Worm (Caenorhabditis elegans) whole organism, L1 larva: ENCODE data around the gene ugt-64.

ENCODE experiments used
- F16B12.6 ChIP-seq: fragments of 150-350 bp; optimal IDR thresholded peaks from 2 replicates; lab custom pipeline; 2014; ENCODE audit warnings: missing biosample characterization, missing genetic modification characterization
- aha-1 ChIP-seq: fragments of 150-350 bp; optimal IDR thresholded peaks from 2 replicates; lab custom pipeline; 2014; ENCODE audit warnings: missing biosample characterization, missing genetic modification characterization
- aly-2 ChIP-seq: fragments of 150-350 bp; optimal IDR thresholded peaks from 2 replicates; lab custom pipeline; 2014; ENCODE audit warnings: missing biosample characterization, missing genetic modification characterization
- ceh-82 ChIP-seq, 3 experiments: fragments of 150-350 bp in 1 of 3; sonication (generic microtip) in 2 of 3; optimal IDR thresholded peaks; 2 replicates each; lab custom pipeline; 2014 to 2017; ENCODE audit warnings: missing biosample characterization in 3 of 3, missing genetic modification characterization in 3 of 3
- ces-1 ChIP-seq: fragments of 150-350 bp; optimal IDR thresholded peaks from 2 replicates; lab custom pipeline; 2014; ENCODE audit warnings: missing biosample characterization, missing genetic modification reagents, missing genetic modification characterization
- dsc-1 ChIP-seq: sonication (generic microtip); optimal IDR thresholded peaks from 2 replicates; lab custom pipeline; 2016; ENCODE audit warnings: mild to moderate bottlenecking, missing genetic modification characterization, missing compliant biosample characterization
- efl-1 ChIP-seq, 4 experiments: fragments of 150-350 bp; optimal IDR thresholded peaks in 3 of 4; peaks in 1 of 4; 1 replicate in 1 of 4; 2 replicates in 3 of 4; lab custom pipeline; 2014; ENCODE audit warnings: missing biosample characterization in 2 of 4, missing genetic modification characterization in 2 of 4, missing genetic modification reagents in 2 of 4
- efl-3 ChIP-seq: fragments of 200-800 bp; sonication (Bioruptor generic); optimal IDR thresholded peaks from 2 replicates; lab custom pipeline; 2018; ENCODE audit warnings: mild to moderate bottlenecking, missing genetic modification characterization, missing compliant biosample characterization
- egl-13 ChIP-seq: sonication (generic microtip); optimal IDR thresholded peaks from 2 replicates; lab custom pipeline; 2016; ENCODE audit warnings: missing genotype, missing genetic modification reagents, missing genetic modification characterization, missing compliant biosample characterization
- ets-5 ChIP-seq: fragments of 200-800 bp; sonication (Bioruptor generic); IDR thresholded peaks from 2 replicates; pipeline ENCODE4 v1.3.6; 2022; ENCODE audit warnings: missing genetic modification characterization, missing compliant biosample characterization
- fos-1 ChIP-seq: fragments of 150-350 bp; optimal IDR thresholded peaks from 2 replicates; lab custom pipeline; 2014; ENCODE audit warnings: missing biosample characterization, missing genetic modification characterization
- hlh-17 ChIP-seq: fragments of 200-800 bp; sonication (Bioruptor generic); optimal IDR thresholded peaks from 2 replicates; lab custom pipeline; 2018; ENCODE audit warnings: missing genetic modification characterization, mild to moderate bottlenecking, missing compliant biosample characterization, moderate library complexity, borderline replicate concordance
- hlh-4 ChIP-seq: sonication (generic microtip); optimal IDR thresholded peaks from 2 replicates; lab custom pipeline; 2016; ENCODE audit warnings: mild to moderate bottlenecking, missing genetic modification characterization, missing compliant biosample characterization
- irx-1 ChIP-seq: sonication (generic microtip); optimal IDR thresholded peaks from 2 replicates; lab custom pipeline; 2016; ENCODE audit warnings: missing genetic modification characterization, missing compliant biosample characterization
- isw-1 ChIP-seq: fragments of 200-800 bp; sonication (Bioruptor generic); IDR thresholded peaks from 2 replicates; pipeline ENCODE4 v1.3.6; 2022; ENCODE audit warnings: missing genetic modification characterization, missing compliant biosample characterization
- lin-14 ChIP-seq: fragments of 200-800 bp; sonication (Bioruptor generic); optimal IDR thresholded peaks from 2 replicates; lab custom pipeline; 2018; ENCODE audit warnings: mild to moderate bottlenecking, missing genetic modification characterization, moderate library complexity, missing compliant biosample characterization
- lin-35 ChIP-seq, 2 experiments: fragments of 150-350 bp; optimal IDR thresholded peaks; 2 replicates each; lab custom pipeline; 2014; ENCODE audit warnings: missing biosample characterization in 2 of 2, missing genetic modification characterization in 2 of 2, missing genetic modification reagents in 2 of 2
- lin-39 ChIP-seq: fragments of 150-350 bp; optimal IDR thresholded peaks from 2 replicates; lab custom pipeline; 2014; ENCODE audit warnings: missing biosample characterization, missing genetic modification reagents, missing genetic modification characterization
- lir-3 ChIP-seq: sonication (generic microtip); optimal IDR thresholded peaks from 2 replicates; lab custom pipeline; 2016; ENCODE audit warnings: mild to moderate bottlenecking, missing genetic modification characterization, moderate library complexity, missing compliant biosample characterization; ENCODE audit not compliant: poor library complexity
- lsy-2 ChIP-seq, 2 experiments: fragments of 150-350 bp; optimal IDR thresholded peaks; 2 replicates each; lab custom pipeline; 2014; ENCODE audit warnings: missing biosample characterization in 2 of 2, missing genetic modification characterization in 2 of 2
- mab-9 ChIP-seq: fragments of 200-800 bp; sonication (Bioruptor generic); IDR thresholded peaks from 2 replicates; pipeline ENCODE4 v1.3.6; 2022; ENCODE audit warnings: missing genetic modification reagents, missing genetic modification characterization, missing compliant biosample characterization
- mdl-1 ChIP-seq, 2 experiments: fragments of 150-350 bp; optimal IDR thresholded peaks; 2 replicates each; lab custom pipeline; 2014 to 2017; ENCODE audit warnings: missing biosample characterization in 2 of 2, missing genetic modification characterization in 2 of 2, inconsistent platforms in 1 of 2
- mef-2 ChIP-seq: fragments of 150-350 bp; optimal IDR thresholded peaks from 2 replicates; lab custom pipeline; 2014; ENCODE audit warnings: missing biosample characterization, missing genetic modification characterization
- nhr-11 ChIP-seq: fragments of 150-350 bp; optimal IDR thresholded peaks from 2 replicates; lab custom pipeline; 2014; ENCODE audit warnings: missing biosample characterization, missing genetic modification characterization
- nhr-12 ChIP-seq: sonication (generic microtip); optimal IDR thresholded peaks from 2 replicates; lab custom pipeline; 2017; ENCODE audit warnings: missing biosample characterization, missing genetic modification characterization
- nhr-19 ChIP-seq: fragments of 200-800 bp; sonication (Bioruptor generic); conservative IDR thresholded peaks from 2 replicates; pipeline ENCODE4 v1.3.6; 2022; ENCODE audit warnings: missing genetic modification characterization, missing compliant biosample characterization
- nhr-20 ChIP-seq: sonication (generic microtip); optimal IDR thresholded peaks from 2 replicates; lab custom pipeline; 2016; ENCODE audit warnings: mild to moderate bottlenecking, missing genetic modification characterization, missing compliant biosample characterization
- nhr-237 ChIP-seq: fragments of 150-350 bp; optimal IDR thresholded peaks from 2 replicates; lab custom pipeline; 2014; ENCODE audit warnings: missing biosample characterization, missing genetic modification characterization
- nhr-71 ChIP-seq: sonication (generic microtip); optimal IDR thresholded peaks from 2 replicates; lab custom pipeline; 2016; ENCODE audit warnings: mild to moderate bottlenecking, missing genetic modification characterization, moderate library complexity, missing compliant biosample characterization
- nhr-77 ChIP-seq: fragments of 150-350 bp; optimal IDR thresholded peaks from 2 replicates; lab custom pipeline; 2014; ENCODE audit warnings: missing biosample characterization, missing genetic modification characterization
- nhr-85 ChIP-seq: sonication (generic microtip); peaks from one replicate; lab custom pipeline; 2016; ENCODE audit warnings: missing genetic modification characterization, inconsistent platforms, missing compliant biosample characterization
- pax-3 ChIP-seq: fragments of 200-800 bp; sonication (Bioruptor generic); optimal IDR thresholded peaks from 2 replicates; lab custom pipeline; 2018; ENCODE audit warnings: mild to moderate bottlenecking, missing genetic modification characterization, moderate library complexity, missing compliant biosample characterization
- skn-1 ChIP-seq: fragments of 150-350 bp; optimal IDR thresholded peaks from 2 replicates; lab custom pipeline; 2014; ENCODE audit warnings: missing biosample characterization, missing genetic modification characterization
- snpc-4 ChIP-seq: fragments of 150-350 bp; optimal IDR thresholded peaks from 2 replicates; lab custom pipeline; 2014; ENCODE audit warnings: missing biosample characterization, missing genetic modification characterization
- sox-4 ChIP-seq: sonication (generic microtip); optimal IDR thresholded peaks from 2 replicates; lab custom pipeline; 2016; ENCODE audit warnings: missing genetic modification characterization, missing compliant biosample characterization
- sup-37 ChIP-seq: fragments of 200-800 bp; sonication (Bioruptor generic); optimal IDR thresholded peaks from 2 replicates; lab custom pipeline; 2018; ENCODE audit warnings: mild to moderate bottlenecking, missing genetic modification characterization, missing compliant biosample characterization
- swsn-7 ChIP-seq: sonication (generic microtip); optimal IDR thresholded peaks from 2 replicates; lab custom pipeline; 2016; ENCODE audit warnings: missing genetic modification characterization, missing compliant biosample characterization
- tbx-2 ChIP-seq: sonication (generic microtip); optimal IDR thresholded peaks from 2 replicates; lab custom pipeline; 2016; ENCODE audit warnings: missing genetic modification characterization, missing compliant biosample characterization
- tlp-1 ChIP-seq: fragments of 150-350 bp; optimal IDR thresholded peaks from 2 replicates; lab custom pipeline; 2014; ENCODE audit warnings: missing biosample characterization, missing genetic modification characterization
- unc-62 ChIP-seq: fragments of 150-350 bp; optimal IDR thresholded peaks from 2 replicates; lab custom pipeline; 2014; ENCODE audit warnings: missing biosample characterization, missing genetic modification reagents, missing genetic modification characterization
- unc-98 ChIP-seq: fragments of 200-800 bp; sonication (Bioruptor generic); IDR thresholded peaks from 2 replicates; pipeline ENCODE4 v1.3.6; 2022; ENCODE audit warnings: missing genetic modification characterization, missing compliant biosample characterization
- zip-4 ChIP-seq: fragments of 200-800 bp; sonication (Bioruptor generic); optimal IDR thresholded peaks from 2 replicates; lab custom pipeline; 2018; ENCODE audit warnings: mild to moderate bottlenecking, missing genetic modification characterization, moderate library complexity, missing compliant biosample characterization
- ztf-4 ChIP-seq: fragments of 150-350 bp; optimal IDR thresholded peaks from 2 replicates; lab custom pipeline; 2014; ENCODE audit warnings: missing biosample characterization, missing genetic modification characterization

ugt-64 gene

ce11 chrV:3480346-3480745, 25.8 kb downstream of the ugt-64 start, which contains the start of gene srbc-30:
Gene srbc-30 (minus strand): TSS chrV:3480446.
- TF ChIP-seq egl-13 (tag; lab: Kevin White, UChicago) (no peak), unc-62 (GFP tag; lab: Kevin White, UChicago) (no peak), efl-1 (optimal IDR thresholded peaks at IDR 0.05; lab: Kevin White, UChicago) (no peak), efl-1 (GFP tag; optimal IDR thresholded peaks at IDR 0.05 in 1 of 2; lab: Kevin White, UChicago) (peak in 1 of 2 experiments; percentile 9), ztf-4 (tag; lab: Kevin White, UChicago) (no peak)

ce11 chrV:3477496-3477895, 28.7 kb downstream of the ugt-64 start, which contains the start of gene srbc-31:
Gene srbc-31 (minus strand): TSS chrV:3477596.
- TF ChIP-seq unc-98: no peak
- no peak for TF ChIP-seq efl-1 (optimal IDR thresholded peaks at IDR 0.05; lab: Kevin White, UChicago)
- peak in 1 of 2 experiments; percentile 68 for TF ChIP-seq efl-1 (GFP tag; optimal IDR thresholded peaks at IDR 0.05 in 1 of 2; lab: Kevin White, UChicago)

ce11 chrV:3476228-3476627, 29.9 kb downstream of the ugt-64 start:
- TF ChIP-seq skn-1: no peak
- no peak for TF ChIP-seq dsc-1
- TF ChIP-seq ets-5 (GFP tag; lab: Robert Waterston, UW): no peak
- no peak for TF ChIP-seq mdl-1 (tag; optimal IDR thresholded peaks at IDR 0.05; lab: Kevin White, UChicago)
- no peak for TF ChIP-seq isw-1 (GFP tag; lab: Robert Waterston, UW)
- no peak for TF ChIP-seq mef-2
- TF ChIP-seq nhr-12 (tag; lab: Kevin White, UChicago): no peak
- TF ChIP-seq hlh-17 (GFP tag; lab: Kevin White, UChicago): no peak
- no peak for TF ChIP-seq nhr-11 (tag; lab: Kevin White, UChicago)
- TF ChIP-seq sup-37 (GFP tag; lab: Kevin White, UChicago): no peak
- no peak for TF ChIP-seq tbx-2 (tag; lab: Kevin White, UChicago)
- no peak for TF ChIP-seq sox-4 (tag; lab: Kevin White, UChicago)
- TF ChIP-seq lir-3 (tag; lab: Kevin White, UChicago): no peak
- no peak for TF ChIP-seq ceh-82 (tag; optimal IDR thresholded peaks at IDR 0.05; lab: Kevin White, UChicago)
- TF ChIP-seq mab-9 (GFP tag; lab: Robert Waterston, UW): no peak
- TF ChIP-seq hlh-4 (tag; lab: Kevin White, UChicago): no peak
- TF ChIP-seq pax-3 (tag; lab: Kevin White, UChicago): no peak
- TF ChIP-seq aly-2 (tag; lab: Kevin White, UChicago): no peak

ce11 chrV:3475021-3475420, 31.1 kb downstream of the ugt-64 start, which contains the start of gene oac-2:
Gene oac-2 (minus strand): TSS chrV:3475121.
- TF ChIP-seq lsy-2 (tag; optimal IDR thresholded peaks at IDR 0.05; lab: Kevin White, UChicago) (no peak), efl-3 (GFP tag; lab: Kevin White, UChicago) (no peak), tlp-1 (tag; lab: Kevin White, UChicago) (no peak), efl-1 (optimal IDR thresholded peaks at IDR 0.05; lab: Kevin White, UChicago) (no peak), efl-1 (GFP tag; optimal IDR thresholded peaks at IDR 0.05 in 1 of 2; lab: Kevin White, UChicago) (no peak), aly-2 (tag; lab: Kevin White, UChicago) (no peak), fos-1 (tag; lab: Kevin White, UChicago) (no peak)

- TF ChIP-seq irx-1 (tag; lab: Kevin White, UChicago): no peak
Observed at ce11 chrV:3470782-3471181, 35.4 kb downstream of the ugt-64 start, which contains the start of gene srbc-29. Gene srbc-29 (minus strand): TSS chrV:3470882.

- no peak for TF ChIP-seq ets-5 (GFP tag; lab: Robert Waterston, UW)
- TF ChIP-seq lin-39 (tag; lab: Kevin White, UChicago): no peak
- no peak for TF ChIP-seq nhr-71 (tag; lab: Kevin White, UChicago)
- TF ChIP-seq nhr-77: peak; percentile 16
- TF ChIP-seq lin-14: no peak
- no peak for TF ChIP-seq nhr-237 (tag; lab: Kevin White, UChicago)
- TF ChIP-seq zip-4 (GFP tag; lab: Kevin White, UChicago): no peak
- TF ChIP-seq snpc-4: no peak
- TF ChIP-seq pax-3 (tag; lab: Kevin White, UChicago): no peak
- TF ChIP-seq lin-35 (GFP tag; optimal IDR thresholded peaks at IDR 0.05; lab: Kevin White, UChicago): peak in 1 of 2 experiments; percentile 44
- no peak for TF ChIP-seq mef-2
- no peak for TF ChIP-seq ces-1 (GFP tag; lab: Kevin White, UChicago)
- peak; percentile 80 for TF ChIP-seq nhr-85 (tag; lab: Kevin White, UChicago)
- no peak for TF ChIP-seq aha-1 (tag; lab: Kevin White, UChicago)
- no peak for TF ChIP-seq skn-1
- no peak for TF ChIP-seq F16B12.6 (tag; lab: Kevin White, UChicago)
- TF ChIP-seq nhr-20: peak; percentile 69
- no peak for TF ChIP-seq swsn-7 (tag; lab: Kevin White, UChicago)
- no peak for TF ChIP-seq nhr-19 (GFP tag; lab: Robert Waterston, UW)
Observed at ce11 chrV:3468436-3468835, 37.7 kb downstream of the ugt-64 start, which contains the start of gene gst-33. Gene gst-33 (minus strand): TSS chrV:3468562.
